Fruit fly (Drosophila melanogaster): ENCODE measurements around the gene CG1146.
A peak's percentile ranks its signal among the peaks of the same experiment; 100 is the strongest.

The CG1146 gene

dm6 chr3L:2475564-2476260 lies 12.9 kb upstream of the CG1146 start, which contains the start of gene CG16762 (continued):
- TF ChIP-seq Nf-YA (GFP tag; IDR thresholded peaks at IDR 0.05): no peak
- no peak for TF ChIP-seq Oaz (GFP tag; IDR thresholded peaks at IDR 0.05)
- TF ChIP-seq Hr3 (GFP tag; optimal IDR thresholded peaks at IDR 0.05): no peak
- TF ChIP-seq Ptx1 (GFP tag; IDR thresholded peaks at IDR 0.05): no peak
- TF ChIP-seq Oli (tag; optimal IDR thresholded peaks at IDR 0.05): peak; percentile 20
- TF ChIP-seq CG4617 (GFP tag; optimal IDR thresholded peaks at IDR 0.05; ENCODE audit: borderline replicate concordance): no peak
- TF ChIP-seq Med (GFP tag): peak; percentile 96
- no peak for TF ChIP-seq CG3065 (GFP tag; optimal IDR thresholded peaks at IDR 0.05)
- peak; percentile 90 for TF ChIP-seq lab (GFP tag; optimal IDR thresholded peaks at IDR 0.05)
- no peak for TF ChIP-seq ato (GFP tag; IDR thresholded peaks at IDR 0.05; ENCODE audit: partially characterized antibody)
- peak; percentile 75 for TF ChIP-seq CG1792 (GFP tag; optimal IDR thresholded peaks at IDR 0.05)
- no peak for TF ChIP-seq p53 (GFP tag; optimal IDR thresholded peaks at IDR 0.05)
- TF ChIP-seq Meics (GFP tag; optimal IDR thresholded peaks at IDR 0.05): peak; percentile 65
- TF ChIP-seq CG7556 (GFP tag; optimal IDR thresholded peaks at IDR 0.05): peak; percentile 43
- TF ChIP-seq CG11085 (GFP tag; IDR thresholded peaks at IDR 0.05): peak; percentile 23; the same call in 1 of the 2 replicates
- TF ChIP-seq CG10321 (GFP tag; IDR thresholded peaks at IDR 0.05): no peak
- peak; percentile 38 for TF ChIP-seq CG18476 (GFP tag; optimal IDR thresholded peaks at IDR 0.05)
- TF ChIP-seq Poxn (GFP tag; IDR thresholded peaks at IDR 0.05): no peak
- TF ChIP-seq Asciz (GFP tag; optimal IDR thresholded peaks at IDR 0.05): peak; percentile 83
- no peak for TF ChIP-seq CG10565 (GFP tag; optimal IDR thresholded peaks at IDR 0.05)
- peak; percentile 81 for TF ChIP-seq CG17359 (tag; optimal IDR thresholded peaks at IDR 0.05)
- no peak for TF ChIP-seq knrl (GFP tag; IDR thresholded peaks at IDR 0.05; ENCODE audit: partially characterized antibody)
- peak; percentile 73 for TF ChIP-seq CG33213 (GFP tag; optimal IDR thresholded peaks at IDR 0.05)
- TF ChIP-seq Nf-YB (GFP tag; optimal IDR thresholded peaks at IDR 0.05): peak; percentile 41
- TF ChIP-seq CG3847 (GFP tag; IDR thresholded peaks at IDR 0.05): no peak
- 0 out of 2 replicates have a peak, but pooled peaks have one; percentile 24 for TF ChIP-seq E2f2 (GFP tag; IDR thresholded peaks at IDR 0.05)
- TF ChIP-seq Ets65A (GFP tag): no peak
- no peak for TF ChIP-seq Doc3 (GFP tag; IDR thresholded peaks at IDR 0.05; ENCODE audit: partially characterized antibody)
- TF ChIP-seq cwo (GFP tag; optimal IDR thresholded peaks at IDR 0.05): peak; percentile 45
- no peak for TF ChIP-seq ab (GFP tag; optimal IDR thresholded peaks at IDR 0.05)
- TF ChIP-seq sd (tag; optimal IDR thresholded peaks at IDR 0.05): no peak
- no peak for TF ChIP-seq CG17802 (tag; optimal IDR thresholded peaks at IDR 0.05)
- TF ChIP-seq lov (optimal IDR thresholded peaks at IDR 0.05): no peak
- TF ChIP-seq lov (GFP tag; IDR thresholded peaks at IDR 0.05): peak; percentile 15; the same call in 1 of the 3 replicates
- no peak for TF ChIP-seq Abd-B (GFP tag; optimal IDR thresholded peaks at IDR 0.05)
- peak; percentile 46 for TF ChIP-seq CoRest (tag; optimal IDR thresholded peaks at IDR 0.05)
- no peak for TF ChIP-seq Opbp (GFP tag; IDR thresholded peaks at IDR 0.05; ENCODE audit: partially characterized antibody)
- TF ChIP-seq GATAe (GFP tag; conservative IDR thresholded peaks at IDR 0.05): no peak
- TF ChIP-seq Six4 (GFP tag; optimal IDR thresholded peaks at IDR 0.05): peak; percentile 1
- TF ChIP-seq onecut (GFP tag; IDR thresholded peaks at IDR 0.05): 0 out of 2 replicates have a peak, but pooled peaks have one; percentile 14
- TF ChIP-seq CG7928 (GFP tag; optimal IDR thresholded peaks at IDR 0.05): peak; percentile 34
- peak; percentile 12 for TF ChIP-seq CG4820 (GFP tag; optimal IDR thresholded peaks at IDR 0.05)
- TF ChIP-seq Elba2 (GFP tag; optimal IDR thresholded peaks at IDR 0.05): no peak
- no peak for TF ChIP-seq CG6689 (GFP tag; IDR thresholded peaks at IDR 0.05)
- TF ChIP-seq Sox102F (GFP tag; optimal IDR thresholded peaks at IDR 0.05): peak; percentile 68
- no peak for TF ChIP-seq CG7963 (GFP tag; IDR thresholded peaks at IDR 0.05; ENCODE audit: partially characterized antibody)
- TF ChIP-seq gsb (GFP tag; IDR thresholded peaks at IDR 0.05): no peak
- peak; percentile 74 for TF ChIP-seq CG2202 (tag; optimal IDR thresholded peaks at IDR 0.05)
- no peak for TF ChIP-seq NFAT (GFP tag; IDR thresholded peaks at IDR 0.05)
- TF ChIP-seq Hand (GFP tag; optimal IDR thresholded peaks at IDR 0.05): peak; percentile 3
